Worm (Caenorhabditis elegans) whole organism, L2 larva: ENCODE data around the gene glb-3.

Experiments
- F13H6.1 ChIP-seq: sonication (generic microtip); optimal IDR thresholded peaks from 2 replicates; lab custom pipeline; 2016; ENCODE audit warnings: missing genetic modification characterization, missing compliant biosample characterization
- R02D3.7 ChIP-seq: fragments of 150-350 bp; optimal IDR thresholded peaks from 2 replicates; lab custom pipeline; 2014; ENCODE audit warnings: missing biosample characterization, missing genetic modification characterization
- ceh-16 ChIP-seq: fragments of 150-350 bp; optimal IDR thresholded peaks from 2 replicates; lab custom pipeline; 2014; ENCODE audit warnings: missing biosample characterization, missing genetic modification characterization
- lin-13 ChIP-seq: fragments of 150-350 bp; optimal IDR thresholded peaks from 2 replicates; lab custom pipeline; 2014; ENCODE audit warnings: missing biosample characterization, missing genetic modification reagents, missing genetic modification characterization
- sma-9 ChIP-seq, 2 experiments: fragments of 150-350 bp in 1 of 2; sonication (generic microtip) in 1 of 2; optimal IDR thresholded peaks; 2 replicates each; lab custom pipeline; 2014 to 2016; ENCODE audit warnings: missing genetic modification characterization in 2 of 2, mild to moderate bottlenecking in 1 of 2, missing biosample characterization in 1 of 2, missing compliant biosample characterization in 1 of 2, missing genetic modification reagents in 1 of 2, moderate library complexity in 1 of 2
- zag-1 ChIP-seq: fragments of 150-350 bp; optimal IDR thresholded peaks from 2 replicates; lab custom pipeline; 2014; ENCODE audit warnings: missing biosample characterization, missing genetic modification characterization
- ztf-4 ChIP-seq: fragments of 150-350 bp; optimal IDR thresholded peaks from 2 replicates; lab custom pipeline; 2014; ENCODE audit warnings: missing biosample characterization, missing genetic modification characterization

ce11 chrV:11156589-11156988 is 22.2 kb downstream of the glb-3 start:
- no peak for TF ChIP-seq lin-13 (GFP tag; lab: Kevin White, UChicago)
- TF ChIP-seq zag-1 (tag; lab: Kevin White, UChicago): no peak
- TF ChIP-seq ztf-4 (tag; lab: Kevin White, UChicago): no peak
- no peak for TF ChIP-seq sma-9 (GFP tag; optimal IDR thresholded peaks at IDR 0.05; lab: Kevin White, UChicago)
- no peak for TF ChIP-seq sma-9 (tag; optimal IDR thresholded peaks at IDR 0.05; lab: Kevin White, UChicago)
- no peak for TF ChIP-seq ceh-16 (tag; lab: Kevin White, UChicago)
- TF ChIP-seq F13H6.1 (tag; lab: Kevin White, UChicago): no peak
- TF ChIP-seq R02D3.7: no peak
